Fruit fly (Drosophila melanogaster): ENCODE data around the gene CG31140.

CG31140 gene

DNA sequence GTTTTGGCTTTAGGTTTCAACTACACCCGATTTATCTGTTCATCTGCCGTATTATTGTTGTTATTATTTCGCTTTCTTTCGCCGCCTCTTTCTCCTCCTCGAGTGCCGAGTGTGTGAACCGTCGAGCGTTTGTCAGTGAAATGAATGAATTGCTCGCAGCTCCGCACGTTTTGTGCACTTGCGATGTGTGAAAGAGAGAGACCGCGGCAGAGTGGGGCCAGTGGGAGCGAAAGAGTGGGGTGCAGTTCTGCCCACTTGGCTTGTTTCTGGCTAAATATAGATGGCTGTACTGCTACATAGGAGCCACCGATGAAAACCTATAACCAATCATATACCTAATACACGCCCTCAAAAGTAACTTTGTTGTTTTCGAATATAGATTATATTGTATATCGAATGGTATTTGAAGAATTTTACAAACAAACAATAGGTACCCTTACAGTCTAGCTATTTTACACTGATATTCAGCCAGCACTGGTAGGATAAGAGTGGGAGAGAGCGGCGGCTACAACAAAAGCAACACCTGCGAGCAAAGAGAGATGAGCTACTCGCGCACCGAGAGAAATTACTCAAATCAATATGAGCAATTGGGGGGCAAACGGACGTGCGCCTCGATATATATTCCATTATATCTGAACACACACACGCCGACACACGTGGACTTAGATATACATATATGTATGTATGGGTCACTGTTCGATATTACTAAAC is 43.6 kb downstream of the CG31140 start (continued):
- no peak for TF ChIP-seq CG14965 (GFP tag; optimal IDR thresholded peaks at IDR 0.05; ENCODE audit: borderline replicate concordance)
- no peak for TF ChIP-seq Dip2 (GFP tag; IDR thresholded peaks at IDR 0.05)
- TF ChIP-seq her (GFP tag; optimal IDR thresholded peaks at IDR 0.05): no peak
- TF ChIP-seq CG34422 (GFP tag; IDR thresholded peaks at IDR 0.05): no peak
- TF ChIP-seq dmrt11E (tag; optimal IDR thresholded peaks at IDR 0.05): no peak

DNA sequence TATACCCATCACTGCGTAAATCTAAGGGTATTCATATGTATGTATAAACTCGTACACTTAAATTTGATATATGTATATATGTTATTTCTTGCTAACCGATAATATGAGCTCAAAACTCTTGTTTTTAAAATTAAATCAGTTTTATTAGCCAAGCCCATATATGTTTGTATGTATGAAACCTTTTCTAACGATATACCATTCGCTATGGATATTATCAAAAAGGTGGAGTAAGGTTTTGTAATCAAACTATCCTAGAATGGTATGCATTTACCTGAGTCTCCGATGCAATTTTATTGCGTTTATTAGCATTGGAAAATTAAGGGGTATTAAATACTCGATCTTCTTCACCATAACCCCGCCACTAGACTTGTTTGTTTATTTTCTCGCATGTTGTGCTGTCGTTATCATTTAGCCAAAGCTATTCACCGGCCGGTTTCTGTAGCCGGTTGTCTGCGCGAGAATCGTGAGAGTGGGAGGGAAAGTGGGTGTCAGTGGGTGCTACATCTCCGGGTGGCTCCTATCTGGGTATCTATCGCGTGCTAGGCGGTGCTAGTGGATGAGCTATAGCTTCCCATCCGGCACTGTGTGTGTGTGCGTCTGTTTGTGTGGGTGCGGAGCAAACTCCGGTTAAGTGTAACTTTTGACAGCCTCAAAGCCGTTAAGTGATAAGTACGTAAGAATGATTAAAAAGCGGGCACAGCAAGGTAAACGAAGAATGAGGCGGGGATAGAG is 45.0 kb downstream of the CG31140 start:
- peak in 1 of 2 experiments; percentile 30 for TF ChIP-seq Pdp1 (GFP tag; optimal IDR thresholded peaks at IDR 0.05)
- peak; percentile 86 for TF ChIP-seq sens (GFP tag)
- peak; percentile 22 for TF ChIP-seq CG2712 (tag; optimal IDR thresholded peaks at IDR 0.05)
- TF ChIP-seq CG31365 (tag; optimal IDR thresholded peaks at IDR 0.05): no peak
- TF ChIP-seq gce (GFP tag; IDR thresholded peaks at IDR 0.05): peak; percentile 56; the same call in 1 of the 3 replicates
- TF ChIP-seq Lpt (GFP tag; optimal IDR thresholded peaks at IDR 0.05): no peak
- TF ChIP-seq dpn (GFP tag; optimal IDR thresholded peaks at IDR 0.05): peak in 1 of 2 experiments; percentile 13
- TF ChIP-seq CkIIα-i1 (GFP tag; IDR thresholded peaks at IDR 0.05): no peak
- peak; percentile 16 for TF ChIP-seq Xbp1 (GFP tag; optimal IDR thresholded peaks at IDR 0.05)
- no peak for TF ChIP-seq CG18764 (GFP tag; optimal IDR thresholded peaks at IDR 0.05)
- peak; percentile 65; the same call in 2 of the 3 replicates for TF ChIP-seq CG17361 (GFP tag; IDR thresholded peaks at IDR 0.05)
- TF ChIP-seq BtbVII (GFP tag; optimal IDR thresholded peaks at IDR 0.05): no peak
- TF ChIP-seq CG1024 (GFP tag; IDR thresholded peaks at IDR 0.05): no peak
- TF ChIP-seq dmrt99B (tag; optimal IDR thresholded peaks at IDR 0.05): peak; percentile 61
- peak; percentile 34 for TF ChIP-seq lilli (GFP tag; optimal IDR thresholded peaks at IDR 0.05)
- TF ChIP-seq nmo (GFP tag; optimal IDR thresholded peaks at IDR 0.05): peak; percentile 43
- no peak for TF ChIP-seq tx (GFP tag; optimal IDR thresholded peaks at IDR 0.05)
- TF ChIP-seq Dip3 (GFP tag; optimal IDR thresholded peaks at IDR 0.05): no peak
- TF ChIP-seq CG2875 (GFP tag; optimal IDR thresholded peaks at IDR 0.05): no peak
- peak; percentile 45 for TF ChIP-seq Sox100B (GFP tag; optimal IDR thresholded peaks at IDR 0.05)
- no peak for TF ChIP-seq caup (GFP tag; optimal IDR thresholded peaks at IDR 0.05; ENCODE audit: severe bottlenecking)
- TF ChIP-seq tio (GFP tag; optimal IDR thresholded peaks at IDR 0.05): no peak
- no peak for TF ChIP-seq CG9215 (GFP tag; IDR thresholded peaks at IDR 0.05)
- TF ChIP-seq CG11504 (tag; optimal IDR thresholded peaks at IDR 0.05): peak; percentile 52
- peak; percentile 48 for TF ChIP-seq CG30403 (GFP tag; optimal IDR thresholded peaks at IDR 0.05)
- no peak for TF ChIP-seq CG12299 (tag; optimal IDR thresholded peaks at IDR 0.05)
- no peak for TF ChIP-seq emc (GFP tag; optimal IDR thresholded peaks at IDR 0.05)
- TF ChIP-seq sob (GFP tag; IDR thresholded peaks at IDR 0.05): peak; percentile 20; the same call in 1 of the 2 replicates
- TF ChIP-seq Med (GFP tag): peak; percentile 49
- no peak for TF ChIP-seq dmrt11E (tag; optimal IDR thresholded peaks at IDR 0.05)
- TF ChIP-seq disco-r (GFP tag; optimal IDR thresholded peaks at IDR 0.05): no peak
- TF ChIP-seq CG31441 (GFP tag; IDR thresholded peaks at IDR 0.05): 0 out of 2 replicates have a peak, but pooled peaks have one; percentile 27
- TF ChIP-seq CG12744 (GFP tag; optimal IDR thresholded peaks at IDR 0.05): no peak
- TF ChIP-seq bcd (GFP tag; optimal IDR thresholded peaks at IDR 0.05): peak; percentile 26
- TF ChIP-seq Ets65A (GFP tag): peak; percentile 71
- TF ChIP-seq Hmr (GFP tag; optimal IDR thresholded peaks at IDR 0.05): peak; percentile 7
- TF ChIP-seq chif (GFP tag; optimal IDR thresholded peaks at IDR 0.05): peak in 1 of 2 experiments; percentile 25
- no peak for TF ChIP-seq ham (GFP tag; IDR thresholded peaks at IDR 0.05)
- TF ChIP-seq mam (GFP tag; optimal IDR thresholded peaks at IDR 0.05): peak; percentile 4
- TF ChIP-seq CG2678 (tag; optimal IDR thresholded peaks at IDR 0.05): peak; percentile 76
- peak; percentile 67 for TF ChIP-seq CG12769 (tag; optimal IDR thresholded peaks at IDR 0.05)
- no peak for TF ChIP-seq hb (GFP tag; IDR thresholded peaks at IDR 0.05; ENCODE audit: partially characterized antibody)
- TF ChIP-seq pzg (GFP tag; optimal IDR thresholded peaks at IDR 0.05): no peak

Measured in whole organism, embryonic.